Fruit fly (Drosophila melanogaster): ENCODE measurements around the gene betaTub85D.

DNA sequence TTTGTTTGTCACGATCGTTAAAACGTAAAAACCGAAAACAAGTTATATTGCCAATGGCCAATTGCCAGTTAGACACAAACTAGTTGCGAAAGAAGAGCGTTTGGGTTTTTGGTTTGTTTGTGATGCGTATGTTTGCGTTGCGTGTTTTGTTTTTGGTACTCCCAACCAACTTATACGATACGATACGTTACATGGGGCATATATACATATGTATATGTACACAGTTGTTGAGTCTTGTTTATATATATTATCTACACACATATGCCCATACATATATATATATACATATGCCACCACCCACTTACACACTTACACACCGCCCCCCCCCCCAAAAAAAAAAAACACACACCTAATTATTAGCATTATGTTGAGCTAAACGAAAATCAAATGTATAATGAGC lies 38.2 kb upstream of the betaTub85D start:
- TF ChIP-seq CG8478 (optimal IDR thresholded peaks at IDR 0.05) (no peak), CTCF (optimal IDR thresholded peaks at IDR 0.05) (no peak)
